Fruit fly (Drosophila melanogaster): ENCODE measurements around the gene CG42535.

The CG42535 gene

dm6 chr3L:10599512-10599911 is 31.2 kb downstream of the CG42535 start:
- no peak for TF ChIP-seq Dll (optimal IDR thresholded peaks at IDR 0.05)
- TF ChIP-seq pan (optimal IDR thresholded peaks at IDR 0.05): no peak
- TF ChIP-seq CG8478 (optimal IDR thresholded peaks at IDR 0.05): no peak
- TF ChIP-seq usp (GFP tag; optimal IDR thresholded peaks at IDR 0.05): no peak
- no peak for TF ChIP-seq EcR (GFP tag; optimal IDR thresholded peaks at IDR 0.05)
- no peak for TF ChIP-seq psq (optimal IDR thresholded peaks at IDR 0.05)

dm6 chr3L:10584965-10585364 is 45.8 kb downstream of the CG42535 start:
- TF ChIP-seq CG8478 (optimal IDR thresholded peaks at IDR 0.05): no peak
- TF ChIP-seq Dll (optimal IDR thresholded peaks at IDR 0.05): no peak
- no peak for TF ChIP-seq psq (optimal IDR thresholded peaks at IDR 0.05)
- TF ChIP-seq usp (GFP tag; optimal IDR thresholded peaks at IDR 0.05): no peak
- TF ChIP-seq EcR (GFP tag; optimal IDR thresholded peaks at IDR 0.05): no peak
- TF ChIP-seq pan (optimal IDR thresholded peaks at IDR 0.05): no peak

- TF ChIP-seq EcR (GFP tag; optimal IDR thresholded peaks at IDR 0.05): no peak
- no peak for TF ChIP-seq usp (GFP tag; optimal IDR thresholded peaks at IDR 0.05)
- TF ChIP-seq psq (optimal IDR thresholded peaks at IDR 0.05): no peak
- no peak for TF ChIP-seq pan (optimal IDR thresholded peaks at IDR 0.05)
- TF ChIP-seq CG8478 (optimal IDR thresholded peaks at IDR 0.05): no peak
- TF ChIP-seq Dll (optimal IDR thresholded peaks at IDR 0.05): no peak
Observed at dm6 chr3L:10581688-10582288, 48.9 kb downstream of the CG42535 start.

Data from whole organism.